Worm (Caenorhabditis elegans) whole organism, L2 larva: ENCODE results near the gene elt-1.

ENCODE experiments used
- ama-1 ChIP-seq: fragments of 150-350 bp; optimal IDR thresholded peaks from 2 replicates; lab custom pipeline; 2018; ENCODE audit warnings: inconsistent platforms
- ceh-16 ChIP-seq: fragments of 150-350 bp; optimal IDR thresholded peaks from 2 replicates; lab custom pipeline; 2014; ENCODE audit warnings: missing biosample characterization, missing genetic modification characterization
- ceh-82 ChIP-seq: fragments of 150-350 bp; optimal IDR thresholded peaks from 2 replicates; lab custom pipeline; 2014; ENCODE audit warnings: missing biosample characterization, missing genetic modification characterization
- egl-27 ChIP-seq: sonication (generic microtip); optimal IDR thresholded peaks from 3 replicates; lab custom pipeline; 2017; ENCODE audit warnings: missing biosample characterization, missing genetic modification reagents, missing genetic modification characterization
- elt-1 ChIP-seq: fragments of 150-350 bp; optimal IDR thresholded peaks from 2 replicates; lab custom pipeline; 2014; ENCODE audit warnings: missing biosample characterization, missing genetic modification characterization
- lin-11 ChIP-seq: fragments of 150-350 bp; sonication (generic microtip); optimal IDR thresholded peaks from 2 replicates; lab custom pipeline; 2014; ENCODE audit warnings: missing biosample characterization, missing genetic modification characterization, inconsistent platforms, mixed read lengths
- nhr-11 ChIP-seq: fragments of 150-350 bp; optimal IDR thresholded peaks from 2 replicates; lab custom pipeline; 2014; ENCODE audit warnings: missing biosample characterization, missing genetic modification characterization
- nhr-25 ChIP-seq: fragments of 150-350 bp; sonication (generic microtip); optimal IDR thresholded peaks from 3 replicates; lab custom pipeline; 2014; ENCODE audit warnings: missing biosample characterization, missing genetic modification characterization
- unc-39 ChIP-seq: fragments of 150-350 bp; optimal IDR thresholded peaks from 2 replicates; lab custom pipeline; 2014; ENCODE audit warnings: missing biosample characterization, missing genetic modification characterization
- unc-55 ChIP-seq: fragments of 150-350 bp; sonication (generic microtip); optimal IDR thresholded peaks from 3 replicates; lab custom pipeline; 2014; ENCODE audit warnings: missing biosample characterization, missing genetic modification reagents, missing genetic modification characterization
- zag-1 ChIP-seq: fragments of 150-350 bp; optimal IDR thresholded peaks from 2 replicates; lab custom pipeline; 2014; ENCODE audit warnings: missing biosample characterization, missing genetic modification characterization
- ztf-4 ChIP-seq: fragments of 150-350 bp; optimal IDR thresholded peaks from 2 replicates; lab custom pipeline; 2014; ENCODE audit warnings: missing biosample characterization, missing genetic modification characterization

- TF ChIP-seq ceh-16 = no peak
- no peak for TF ChIP-seq elt-1 (tag; lab: Kevin White, UChicago)
- no peak for TF ChIP-seq nhr-11 (tag; lab: Kevin White, UChicago)
- TF ChIP-seq lin-11 (tag; lab: Kevin White, UChicago) = no peak
- TF ChIP-seq unc-39 (tag; lab: Kevin White, UChicago) = no peak
- TF ChIP-seq unc-55 = no peak
- TF ChIP-seq egl-27 = no peak
- no peak for TF ChIP-seq nhr-25 (tag; lab: Kevin White, UChicago)
- TF ChIP-seq ztf-4 = no peak
- no peak for TF ChIP-seq ceh-82
- no peak for TF ChIP-seq ama-1 (lab: Kevin White, UChicago)
- no peak for TF ChIP-seq zag-1 (tag; lab: Kevin White, UChicago)
Observed at ce11 chrIV:9614695-9615094, at the start of gene elt-1.
